Worm (Caenorhabditis elegans): ENCODE measurements around the gene C17G10.6.

- no peak for TF ChIP-seq hnd-1 (tag; optimal IDR thresholded peaks at IDR 0.05)
- TF ChIP-seq hmg-4 (GFP tag; optimal IDR thresholded peaks at IDR 0.05): no peak
- no peak for TF ChIP-seq ets-7 (tag; optimal IDR thresholded peaks at IDR 0.05)
- TF ChIP-seq ama-1 (optimal IDR thresholded peaks at IDR 0.05): no peak
- no peak for TF ChIP-seq ceh-36 (tag; optimal IDR thresholded peaks at IDR 0.05)
- TF ChIP-seq flt-1 (GFP tag; IDR thresholded peaks at IDR 0.05): no peak
Observed at ce11 chrII:5578035-5578434, 25.1 kb downstream of the C17G10.6 start, which contains the start of gene T25E4.1.
